Fruit fly (Drosophila melanogaster) whole organism, embryonic: Measurements from ENCODE around the gene HHEX.
A peak's percentile ranks its signal among the peaks of the same experiment; 100 is the strongest.

Source experiments
- Atf-2 ChIP-seq: fragments of 200-800 bp; sonication (Bioruptor generic); optimal IDR thresholded peaks from 2 replicates; lab custom pipeline; 2016; ENCODE audit warnings: missing biosample characterization, missing genetic modification characterization
- Awh ChIP-seq: fragments of 200-800 bp; sonication (Bioruptor generic); IDR thresholded peaks from 2 replicates; pipeline ENCODE4, ENCODE4 v1.3.6; 2022; ENCODE audit warnings: missing biosample characterization, missing genetic modification characterization
- Bgb ChIP-seq: fragments of 200-800 bp; sonication (Bioruptor generic); IDR thresholded peaks from 2 replicates; pipeline ENCODE4 v1.3.6; 2022; ENCODE audit warnings: missing biosample characterization, missing genetic modification characterization; ENCODE audit not compliant: partially characterized antibody
- CG10431 ChIP-seq: fragments of 200-800 bp; sonication (Bioruptor generic); optimal IDR thresholded peaks from 3 replicates; lab custom pipeline; 2018; ENCODE audit warnings: missing biosample characterization, mild to moderate bottlenecking, missing genetic modification characterization
- CG11085 ChIP-seq: fragments of 200-800 bp; sonication (Bioruptor generic); IDR thresholded peaks from 2 replicates; pipeline ENCODE4 v1.3.6; 2022; ENCODE audit warnings: missing biosample characterization, missing genetic modification characterization
- CG12071 ChIP-seq: fragments of 200-800 bp; sonication (Bioruptor generic); optimal IDR thresholded peaks from 3 replicates; lab custom pipeline; 2018; ENCODE audit warnings: missing biosample characterization, mild to moderate bottlenecking, missing genetic modification characterization
- CG13296 ChIP-seq: fragments of 200-800 bp; sonication (Bioruptor generic); optimal IDR thresholded peaks from 3 replicates; lab custom pipeline; 2018; ENCODE audit warnings: missing biosample characterization, mild to moderate bottlenecking, missing genetic modification characterization
- CG14860 ChIP-seq: fragments of 200-800 bp; sonication (Bioruptor generic); IDR thresholded peaks from 3 replicates; pipeline ENCODE4 v1.3.6; 2022; ENCODE audit warnings: missing biosample characterization, missing genetic modification characterization; ENCODE audit not compliant: partially characterized antibody
- CG15073 ChIP-seq: fragments of 200-800 bp; sonication (Bioruptor generic); optimal IDR thresholded peaks from 2 replicates; lab custom pipeline; 2016; ENCODE audit warnings: missing biosample characterization, missing genetic modification characterization
- CG15601 ChIP-seq: fragments of 200-800 bp; sonication (Bioruptor generic); optimal IDR thresholded peaks from 3 replicates; lab custom pipeline; 2019; ENCODE audit warnings: missing biosample characterization, mild to moderate bottlenecking, missing genetic modification characterization, moderate library complexity
- CG17186 ChIP-seq: fragments of 200-800 bp; sonication (Bioruptor generic); optimal IDR thresholded peaks from 3 replicates; lab custom pipeline; 2017; ENCODE audit warnings: missing biosample characterization, missing genetic modification reagents, missing genetic modification characterization
- CG17612 ChIP-seq: fragments of 200-800 bp; sonication (Bioruptor generic); IDR thresholded peaks from 2 replicates; pipeline ENCODE4 v1.3.6; 2022; ENCODE audit warnings: missing biosample characterization, missing genetic modification characterization
- CG18262 ChIP-seq: fragments of 200-800 bp; optimal IDR thresholded peaks from 3 replicates; lab custom pipeline; 2019; ENCODE audit warnings: missing biosample characterization, mild to moderate bottlenecking, missing genetic modification characterization, moderate library complexity
- CG30403 ChIP-seq: fragments of 200-800 bp; sonication (Bioruptor generic); optimal IDR thresholded peaks from 3 replicates; lab custom pipeline; 2016; ENCODE audit warnings: missing biosample characterization, missing genetic modification characterization
- CG3163 ChIP-seq: fragments of 200-800 bp; sonication (Bioruptor generic); optimal IDR thresholded peaks from 3 replicates; lab custom pipeline; 2016; ENCODE audit warnings: missing biosample characterization, missing genetic modification characterization
- CG33213 ChIP-seq: fragments of 200-800 bp; sonication (Bioruptor generic); optimal IDR thresholded peaks from 3 replicates; lab custom pipeline; 2016; ENCODE audit warnings: missing biosample characterization, missing genetic modification characterization
- CG34422 ChIP-seq: fragments of 200-800 bp; sonication (Bioruptor generic); IDR thresholded peaks from 3 replicates; pipeline ENCODE4 v1.3.6; 2022; ENCODE audit warnings: missing biosample characterization, missing genetic modification characterization
- CG3847 ChIP-seq: fragments of 200-800 bp; sonication (Bioruptor generic); IDR thresholded peaks from 2 replicates; pipeline ENCODE4 v1.3.6; 2022; ENCODE audit warnings: missing biosample characterization, missing genetic modification characterization
- CG4820 ChIP-seq: fragments of 200-800 bp; sonication (Bioruptor generic); optimal IDR thresholded peaks from 3 replicates; lab custom pipeline; 2016; ENCODE audit warnings: missing biosample characterization, missing genetic modification characterization
- CG5245 ChIP-seq: fragments of 200-800 bp; sonication (Bioruptor generic); optimal IDR thresholded peaks from 3 replicates; lab custom pipeline; 2016; ENCODE audit warnings: missing biosample characterization, missing genetic modification characterization
- CG7839 ChIP-seq: fragments of 200-800 bp; sonication (Bioruptor generic); optimal IDR thresholded peaks from 3 replicates; lab custom pipeline; 2018; ENCODE audit warnings: missing biosample characterization, mild to moderate bottlenecking, missing genetic modification characterization, moderate library complexity
- CG8089 ChIP-seq: fragments of 200-800 bp; sonication (Bioruptor generic); optimal IDR thresholded peaks from 3 replicates; lab custom pipeline; 2016; ENCODE audit warnings: missing biosample characterization, missing genetic modification characterization
- Dip3 ChIP-seq: fragments of 200-800 bp; sonication (Bioruptor generic); optimal IDR thresholded peaks from 3 replicates; lab custom pipeline; 2016; ENCODE audit warnings: missing biosample characterization, missing genetic modification characterization
- Dll ChIP-seq: fragments of 200-800 bp; sonication (Bioruptor generic); IDR thresholded peaks from 4 replicates; pipeline ENCODE4 v1.3.6; 2022; ENCODE audit warnings: missing biosample characterization, missing genetic modification characterization; ENCODE audit not compliant: partially characterized antibody
- Eip74EF ChIP-seq, 2 experiments: fragments of 200-800 bp in 1 of 2; fragments of >200 bp in 1 of 2; sonication (Bioruptor generic) in 1 of 2; optimal IDR thresholded peaks; 2 replicates each; lab custom pipeline; 2017 to 2019; ENCODE audit warnings: missing biosample characterization in 2 of 2, missing genetic modification characterization in 2 of 2, mild to moderate bottlenecking in 1 of 2, moderate library complexity in 1 of 2
- Fer2 ChIP-seq: fragments of 200-800 bp; sonication (Bioruptor generic); optimal IDR thresholded peaks from 2 replicates; lab custom pipeline; 2018; ENCODE audit warnings: missing biosample characterization, mild to moderate bottlenecking, missing genetic modification characterization, moderate library complexity
- HHEX ChIP-seq: fragments of 200-800 bp; sonication (Bioruptor generic); optimal IDR thresholded peaks from 3 replicates; lab custom pipeline; 2017; ENCODE audit warnings: missing biosample characterization, mild to moderate bottlenecking, missing genetic modification characterization, missing genetic modification reagents
- HLH3B ChIP-seq: fragments of 200-800 bp; sonication (Bioruptor generic); IDR thresholded peaks from 2 replicates; pipeline ENCODE4 v1.3.6; 2022; ENCODE audit warnings: missing biosample characterization, missing genetic modification characterization
- HLH4C ChIP-seq: fragments of 200-800 bp; sonication (Bioruptor generic); IDR thresholded peaks from 3 replicates; pipeline ENCODE4 v1.3.6; 2022; ENCODE audit warnings: missing biosample characterization, missing genetic modification characterization; ENCODE audit not compliant: partially characterized antibody
- Hr3 ChIP-seq: fragments of 200-800 bp; sonication (Bioruptor generic); optimal IDR thresholded peaks from 3 replicates; lab custom pipeline; 2016; ENCODE audit warnings: missing biosample characterization, missing genetic modification characterization
- Kr ChIP-seq: fragments of 200-800 bp; sonication (Bioruptor generic); optimal IDR thresholded peaks from 2 replicates; lab custom pipeline; 2017; ENCODE audit warnings: missing biosample characterization, mild to moderate bottlenecking, missing genetic modification characterization
- MBD-R2 ChIP-seq: fragments of 200-800 bp; sonication (Bioruptor generic); IDR thresholded peaks from 2 replicates; pipeline ENCODE4 v1.3.6; 2022; ENCODE audit warnings: missing biosample characterization, missing genetic modification characterization
- Ravus ChIP-seq: fragments of 200-800 bp; sonication (Bioruptor generic); IDR thresholded peaks from 2 replicates; pipeline ENCODE4 v1.3.6; 2022; ENCODE audit warnings: missing biosample characterization, missing genetic modification characterization
- Xrp1 ChIP-seq: fragments of 200-800 bp; sonication (Bioruptor generic); IDR thresholded peaks from 2 replicates; pipeline ENCODE4 v1.3.6; 2022; ENCODE audit warnings: missing biosample characterization, missing genetic modification characterization
- ac ChIP-seq: fragments of 200-800 bp; sonication (Bioruptor generic); optimal IDR thresholded peaks from 3 replicates; lab custom pipeline; 2017; ENCODE audit warnings: missing biosample characterization, mild to moderate bottlenecking, missing genetic modification characterization
- amos ChIP-seq: fragments of 200-800 bp; sonication (Bioruptor generic); IDR thresholded peaks from 2 replicates; pipeline ENCODE4 v1.3.6; 2022; ENCODE audit warnings: missing biosample characterization, missing genetic modification characterization; ENCODE audit not compliant: partially characterized antibody
- btn ChIP-seq: fragments of 200-800 bp; sonication (Bioruptor generic); optimal IDR thresholded peaks from 2 replicates; lab custom pipeline; 2016; ENCODE audit warnings: missing biosample characterization, missing genetic modification characterization
- disco-r ChIP-seq: fragments of 200-800 bp; sonication (Bioruptor generic); optimal IDR thresholded peaks from 2 replicates; lab custom pipeline; 2016; ENCODE audit warnings: missing biosample characterization, missing genetic modification characterization
- emc ChIP-seq: fragments of 200-800 bp; sonication (Bioruptor generic); optimal IDR thresholded peaks from 2 replicates; lab custom pipeline; 2016; ENCODE audit warnings: missing biosample characterization, missing genetic modification characterization
- fd96Cb ChIP-seq: fragments of 200-800 bp; sonication (Bioruptor generic); optimal IDR thresholded peaks from 2 replicates; lab custom pipeline; 2018; ENCODE audit warnings: missing biosample characterization, mild to moderate bottlenecking, missing genetic modification characterization, moderate library complexity
- lbe ChIP-seq: fragments of 200-800 bp; sonication (Bioruptor generic); optimal IDR thresholded peaks from 2 replicates; lab custom pipeline; 2016; ENCODE audit warnings: missing biosample characterization, mild to moderate bottlenecking, missing genetic modification characterization
- lilli ChIP-seq: fragments of 200-800 bp; sonication (Bioruptor generic); optimal IDR thresholded peaks from 3 replicates; lab custom pipeline; 2016; ENCODE audit warnings: missing biosample characterization, missing genetic modification characterization
- maf-S ChIP-seq: fragments of 200-800 bp; sonication (Bioruptor generic); optimal IDR thresholded peaks from 2 replicates; lab custom pipeline; 2016; ENCODE audit warnings: missing biosample characterization, missing genetic modification characterization
- onecut ChIP-seq: fragments of 200-800 bp; sonication (Bioruptor generic); IDR thresholded peaks from 2 replicates; pipeline ENCODE4 v1.3.6; 2022; ENCODE audit warnings: missing biosample characterization, missing genetic modification characterization
- peb ChIP-seq: fragments of 200-800 bp; sonication (Bioruptor generic); IDR thresholded peaks from 2 replicates; pipeline ENCODE4 v1.3.6; 2022; ENCODE audit warnings: missing biosample characterization, missing genetic modification characterization
- sens ChIP-seq: fragments of 200-800 bp; sonication (Bioruptor generic); peaks from one replicate; lab custom pipeline; 2016; ENCODE audit warnings: missing biosample characterization, missing genetic modification characterization
- sens-2 ChIP-seq: fragments of 200-800 bp; sonication (Bioruptor generic); IDR thresholded peaks from 2 replicates; pipeline ENCODE4 v1.3.6; 2022; ENCODE audit warnings: missing biosample characterization, missing genetic modification characterization
- seq ChIP-seq: fragments of 200-800 bp; sonication (Bioruptor generic); IDR thresholded peaks from 2 replicates; pipeline ENCODE4 v1.3.6; 2022; ENCODE audit warnings: missing biosample characterization, missing genetic modification characterization
- sisA ChIP-seq: fragments of 200-800 bp; sonication (Bioruptor generic); IDR thresholded peaks from 2 replicates; pipeline ENCODE4 v1.3.6; 2022; ENCODE audit warnings: missing biosample characterization, missing genetic modification characterization
- sna ChIP-seq: fragments of 200-800 bp; sonication (Bioruptor generic); IDR thresholded peaks from 2 replicates; pipeline ENCODE4 v1.3.6; 2022; ENCODE audit warnings: missing biosample characterization, missing genetic modification characterization; ENCODE audit not compliant: partially characterized antibody
- trem ChIP-seq: fragments of 200-800 bp; optimal IDR thresholded peaks from 3 replicates; lab custom pipeline; 2019; ENCODE audit warnings: missing biosample characterization, mild to moderate bottlenecking, missing genetic modification characterization, moderate library complexity
- trh ChIP-seq: fragments of 200-800 bp; sonication (Bioruptor generic); optimal IDR thresholded peaks from 2 replicates; lab custom pipeline; 2016; ENCODE audit warnings: missing biosample characterization, missing genetic modification characterization
- vfl ChIP-seq: fragments of 200-800 bp; sonication (Bioruptor generic); optimal IDR thresholded peaks from 2 replicates; lab custom pipeline; 2016; ENCODE audit warnings: missing biosample characterization, missing genetic modification characterization

The HHEX gene

dm6 chr3R:21118784-21119183, 38.1 kb upstream of the HHEX start, which contains the start of gene Bdbt (continued):
- no peak for TF ChIP-seq Ravus (GFP tag; lab: Robert Waterston, UW)
- peak; percentile 52 for TF ChIP-seq CG3847 (GFP tag; lab: Robert Waterston, UW)
- no peak for TF ChIP-seq CG12071 (GFP tag; lab: Kevin White, UChicago)
- no peak for TF ChIP-seq btn
- TF ChIP-seq trh = no peak
- TF ChIP-seq CG10431 = no peak
- TF ChIP-seq CG14860 (GFP tag; lab: Robert Waterston, UW) = peak; percentile 91
- peak; percentile 93 for TF ChIP-seq Bgb (GFP tag; lab: Robert Waterston, UW)
- no peak for TF ChIP-seq CG8089 (GFP tag; lab: Kevin White, UChicago)
- TF ChIP-seq lbe (GFP tag; lab: Kevin White, UChicago) = no peak
- no peak for TF ChIP-seq disco-r (GFP tag; lab: Kevin White, UChicago)
- no peak for TF ChIP-seq ac (GFP tag; lab: Kevin White, UChicago)
- TF ChIP-seq MBD-R2 (GFP tag; lab: Robert Waterston, UW) = peak; percentile 82
- no peak for TF ChIP-seq Awh (GFP tag; lab: Robert Waterston, UW)
- TF ChIP-seq CG7839 (tag; lab: Kevin White, UChicago) = no peak
- no peak for TF ChIP-seq CG15601
- TF ChIP-seq maf-S = no peak
- peak; percentile 65 for TF ChIP-seq lilli (GFP tag; lab: Kevin White, UChicago)
- no peak for TF ChIP-seq CG5245 (GFP tag; lab: Kevin White, UChicago)
- peak; percentile 41 for TF ChIP-seq HLH3B
- TF ChIP-seq sisA (GFP tag; lab: Robert Waterston, UW) = no peak
- TF ChIP-seq HHEX (GFP tag; lab: Kevin White, UChicago) = no peak
- TF ChIP-seq CG17612 (GFP tag; lab: Robert Waterston, UW) = no peak
- no peak for TF ChIP-seq Kr (GFP tag; lab: Kevin White, UChicago)
- TF ChIP-seq CG13296 = peak; percentile 15
- TF ChIP-seq sna (GFP tag; lab: Robert Waterston, UW) = peak; percentile 67
- TF ChIP-seq Fer2 (tag; lab: Kevin White, UChicago) = no peak
- no peak for TF ChIP-seq peb (GFP tag; lab: Robert Waterston, UW)
- peak; percentile 27 for TF ChIP-seq CG33213
- TF ChIP-seq vfl = no peak
- no peak for TF ChIP-seq CG15073 (GFP tag; lab: Kevin White, UChicago)
- no peak for TF ChIP-seq Eip74EF (GFP tag; optimal IDR thresholded peaks at IDR 0.05; lab: Kevin White, UChicago)
- TF ChIP-seq CG30403 = peak; percentile 39
- TF ChIP-seq sens-2 (GFP tag; lab: Robert Waterston, UW) = no peak
- TF ChIP-seq Hr3 (GFP tag; lab: Kevin White, UChicago) = peak; percentile 28
- TF ChIP-seq CG3163 (GFP tag; lab: Kevin White, UChicago) = no peak
- peak; percentile 55 for TF ChIP-seq Dip3

- TF ChIP-seq CG34422 (GFP tag; lab: Robert Waterston, UW) (peak; percentile 77; the same call in 2 of the 3 replicates), Xrp1 (GFP tag; lab: Robert Waterston, UW) (0 out of 2 replicates have a peak, but pooled peaks have one; percentile 13), CG18262 (tag; lab: Kevin White, UChicago) (no peak), CG11085 (GFP tag; lab: Robert Waterston, UW) (no peak), Dll (0 out of 4 replicates have a peak, but pooled peaks have one; percentile 34), seq (GFP tag; lab: Robert Waterston, UW) (no peak), fd96Cb (tag; lab: Kevin White, UChicago) (no peak), emc (GFP tag; lab: Kevin White, UChicago) (no peak), Atf-2 (GFP tag; lab: Kevin White, UChicago) (no peak), onecut (GFP tag; lab: Robert Waterston, UW) (no peak), CG17186 (peak; percentile 46), trem (peak; percentile 33), Hr3 (GFP tag; lab: Kevin White, UChicago) (no peak), Bgb (GFP tag; lab: Robert Waterston, UW) (peak; percentile 53), HLH4C (peak; percentile 43; the same call in 1 of the 3 replicates), sens (peak; percentile 3), CG4820 (no peak), amos (GFP tag; lab: Robert Waterston, UW) (peak; percentile 36; the same call in 1 of the 2 replicates), peb (GFP tag; lab: Robert Waterston, UW) (no peak)
These were observed 35.3 kb upstream of the HHEX start, which contains the start of gene ppan for dm6 chr3R:21116057-21116456. Gene ppan, plus strand, starts transcription at chr3R:21116254.
